Fruit fly (Drosophila melanogaster) whole organism: ENCODE measurements around the gene CG18281.

Experiments used
- EcR ChIP-seq, 2 experiments: fragments of >200 bp; optimal IDR thresholded peaks; 2 replicates each; lab custom pipeline; 2017; ENCODE audit warnings: missing biosample characterization in 2 of 2, missing genetic modification characterization in 2 of 2, missing genetic modification reagents in 2 of 2
- pan ChIP-seq: fragments of >200 bp; optimal IDR thresholded peaks from 2 replicates; lab custom pipeline; 2017
- usp ChIP-seq: fragments of >200 bp; optimal IDR thresholded peaks from 2 replicates; lab custom pipeline; 2017; ENCODE audit warnings: missing biosample characterization, missing genetic modification characterization, mixed read lengths

DNA sequence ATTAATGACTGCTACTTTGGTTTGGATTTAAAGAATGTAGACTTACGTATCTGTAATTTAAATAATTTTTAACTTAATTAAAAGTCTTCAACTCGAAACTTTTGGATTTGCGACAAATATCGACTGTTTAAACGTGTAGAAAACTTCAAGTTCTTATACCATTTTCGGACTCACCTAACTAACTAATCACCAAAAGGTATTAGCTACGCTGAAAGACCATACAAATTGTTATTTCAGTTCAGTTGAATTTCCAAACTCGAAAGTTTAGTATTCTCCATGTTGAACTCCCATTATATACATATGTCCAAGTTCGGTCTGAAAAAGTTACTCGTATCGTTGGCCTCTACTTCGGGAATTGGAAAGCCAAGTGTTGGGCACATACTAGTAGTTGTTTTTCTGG lies 6.1 kb downstream of the CG18281 start, which contains the start of gene CG5078:
- no peak for TF ChIP-seq EcR (GFP tag; optimal IDR thresholded peaks at IDR 0.05; lab: Kevin White, UChicago)
- no peak for TF ChIP-seq usp (GFP tag; lab: Kevin White, UChicago)
- no peak for TF ChIP-seq pan
